Fruit fly (Drosophila melanogaster): ENCODE measurements around the gene Hmt4-20.

- TF ChIP-seq ttk (optimal IDR thresholded peaks at IDR 0.05), result no peak
- no peak for TF ChIP-seq Sin3A (optimal IDR thresholded peaks at IDR 0.05)
- no peak for TF ChIP-seq psq (optimal IDR thresholded peaks at IDR 0.05)
- no peak for TF ChIP-seq Myc (optimal IDR thresholded peaks at IDR 0.05)
- no peak for TF ChIP-seq h (optimal IDR thresholded peaks at IDR 0.05)
Measured at dm6 chrX:610048-610447, 45.8 kb downstream of the Hmt4-20 start.

Measured in Kc167 (cell line).